Worm (Caenorhabditis elegans) whole organism, L4/young adult: Measurements from ENCODE around the gene ets-10.
"Not testable (repeated sequence)": the region's sequence is repeated elsewhere in the genome, so short reads cannot be mapped to it uniquely, and the experiment has no call there.

Source experiments
- W03F9.2 ChIP-seq: fragments of 150-350 bp; optimal IDR thresholded peaks from 2 replicates; lab custom pipeline; 2014; ENCODE audit warnings: missing biosample characterization, missing genetic modification characterization
- dao-5 ChIP-seq: sonication (generic microtip); optimal IDR thresholded peaks from 2 replicates; lab custom pipeline; 2016; ENCODE audit warnings: missing genotype, missing genetic modification characterization, moderate library complexity, missing compliant biosample characterization
- him-1 ChIP-seq: sonication (generic microtip); optimal IDR thresholded peaks from 2 replicates; lab custom pipeline; 2016; ENCODE audit warnings: missing genotype, missing genetic modification reagents, missing genetic modification characterization, missing compliant biosample characterization

The ets-10 gene

ce11 chrX:4297452-4297851, 13.5 kb downstream of the ets-10 start, which contains the start of gene paf-2:
paf-2 (minus strand) TSS chrX:4297741.
- TF ChIP-seq him-1 = no peak
- no peak for TF ChIP-seq dao-5 (tag; lab: Kevin White, UChicago)
- TF ChIP-seq W03F9.2 (tag; lab: Kevin White, UChicago) = no peak

DNA sequence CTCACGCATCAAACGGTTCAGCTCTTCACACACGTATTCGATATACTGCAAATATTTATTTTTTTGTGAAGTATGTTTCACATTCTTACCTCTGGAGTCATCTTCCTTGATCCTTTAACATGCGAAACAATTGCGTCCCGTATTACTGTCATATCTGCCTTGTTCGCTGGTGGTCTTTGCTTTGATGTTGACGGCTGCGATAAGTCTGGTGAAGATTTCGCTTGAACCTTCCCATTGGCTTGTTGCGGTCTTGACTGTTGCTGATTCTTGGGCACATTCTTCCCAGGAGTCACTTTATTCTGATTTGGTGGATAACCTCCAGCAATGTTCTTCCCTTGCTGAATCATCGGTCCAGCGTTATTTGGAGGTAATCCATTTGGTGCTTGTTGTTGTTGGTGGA, 19.2 kb downstream of the ets-10 start:
- TF ChIP-seq W03F9.2 (tag; lab: Kevin White, UChicago) (no peak), dao-5 (tag; lab: Kevin White, UChicago) (no peak), him-1 (no peak)

DNA sequence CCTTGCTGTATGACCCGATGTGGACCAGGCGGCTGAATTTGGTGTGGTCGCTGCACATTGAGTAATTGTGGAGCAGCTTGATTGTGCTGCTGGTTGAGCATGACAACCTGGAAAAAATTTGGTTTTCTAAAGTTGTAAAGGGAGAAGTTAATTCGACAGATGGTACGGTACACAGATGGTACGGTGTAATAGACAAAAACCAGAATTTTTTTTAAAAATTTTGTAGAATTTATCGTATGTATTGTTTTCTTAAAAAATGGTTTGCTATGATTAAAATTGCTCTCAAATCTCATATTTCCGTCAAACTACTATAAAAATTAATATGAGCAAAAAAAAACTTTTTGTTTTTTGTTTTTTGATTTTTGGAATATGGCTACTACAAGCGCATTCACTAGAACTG, 22.9 kb downstream of the ets-10 start, which contains the start of gene pqn-15:
Gene pqn-15 (minus strand): TSS at position 101 of the 400 bp plus-strand sequence.
- no peak for TF ChIP-seq him-1
- TF ChIP-seq dao-5 (tag; lab: Kevin White, UChicago) = no peak
- no peak for TF ChIP-seq W03F9.2 (tag; lab: Kevin White, UChicago)

DNA sequence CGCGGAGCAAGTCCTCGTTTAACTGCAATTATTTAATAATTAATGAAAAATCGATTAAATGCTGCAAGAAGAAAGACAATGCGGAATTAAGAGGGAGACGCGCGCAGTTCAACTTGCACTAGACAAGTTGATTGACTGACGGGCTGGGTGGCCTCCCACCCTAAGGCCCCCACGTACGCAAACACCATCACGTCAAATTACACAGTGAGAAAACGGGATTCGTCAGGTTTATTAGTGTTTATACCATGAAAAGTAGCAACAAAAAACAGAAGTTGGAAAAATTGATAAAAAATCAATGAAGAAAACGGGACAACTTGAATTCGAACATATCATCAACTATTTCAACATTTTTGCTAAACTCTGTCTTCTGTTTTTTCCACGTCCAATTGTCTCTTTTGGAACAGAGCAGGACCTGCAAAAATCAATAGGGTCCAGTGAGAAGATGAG, 23.6 kb downstream of the ets-10 start:
- no peak for TF ChIP-seq W03F9.2 (tag; lab: Kevin White, UChicago)
- TF ChIP-seq dao-5 (tag; lab: Kevin White, UChicago) = no peak
- no peak for TF ChIP-seq him-1

DNA sequence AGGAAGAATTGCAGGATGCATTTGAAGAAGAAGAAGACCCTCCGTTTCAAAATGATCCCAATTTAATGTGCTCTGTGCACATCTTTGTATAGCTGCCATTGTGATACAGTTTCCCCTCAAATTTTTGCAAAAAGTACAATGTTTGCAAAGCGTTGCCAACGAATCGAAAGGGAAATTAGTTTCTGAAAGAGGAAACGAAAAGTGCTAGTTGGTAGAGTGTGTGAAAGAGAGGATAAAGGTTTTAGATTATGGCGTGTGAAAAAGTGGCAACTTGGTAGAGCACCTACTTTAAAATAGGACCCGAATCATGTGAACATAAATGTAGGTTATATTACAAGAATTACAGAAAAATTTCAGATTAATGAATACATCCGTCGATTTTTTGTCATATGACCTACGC, 27.7 kb downstream of the ets-10 start, which contains the start of gene C52B9.8:
Gene C52B9.8 (minus strand): TSS at position 101 of the 400 bp plus-strand sequence.
- TF ChIP-seq him-1 = no peak
- TF ChIP-seq W03F9.2 (tag; lab: Kevin White, UChicago) = no peak
- no peak for TF ChIP-seq dao-5 (tag; lab: Kevin White, UChicago)

DNA sequence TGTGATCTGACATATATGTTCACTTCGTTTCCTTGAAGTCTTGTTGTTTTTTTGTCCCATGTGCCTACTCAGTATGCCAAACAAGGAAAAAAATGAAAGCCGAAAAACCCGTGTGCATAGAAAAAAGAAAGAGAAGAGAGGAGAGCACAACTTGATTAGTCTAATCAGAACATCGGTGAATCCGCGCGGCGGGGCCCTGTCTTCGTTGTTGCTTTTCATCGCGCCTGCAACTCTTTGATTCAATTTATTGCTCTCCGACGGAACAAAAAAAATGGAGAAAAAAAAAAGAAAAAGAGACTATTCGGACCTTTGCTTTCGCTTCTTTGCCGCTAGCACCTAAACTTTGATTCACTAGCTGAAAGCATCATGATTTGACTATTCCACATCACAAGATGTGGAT, 30.9 kb downstream of the ets-10 start:
- no peak for TF ChIP-seq W03F9.2 (tag; lab: Kevin White, UChicago)
- no peak for TF ChIP-seq him-1
- TF ChIP-seq dao-5 (tag; lab: Kevin White, UChicago) = no peak

- TF ChIP-seq him-1 (no peak), W03F9.2 (tag; lab: Kevin White, UChicago) (no peak), dao-5 (tag; lab: Kevin White, UChicago) (no peak)
These were observed 33.1 kb downstream of the ets-10 start for ce11 chrX:4317095-4317494.

ce11 chrX:4320563-4320962, 36.6 kb downstream of the ets-10 start, which contains the start of gene dop-6:
dop-6 (plus strand) TSS chrX:4320863.
- TF ChIP-seq him-1 (no peak), dao-5 (tag; lab: Kevin White, UChicago) (no peak), W03F9.2 (tag; lab: Kevin White, UChicago) (no peak)

DNA sequence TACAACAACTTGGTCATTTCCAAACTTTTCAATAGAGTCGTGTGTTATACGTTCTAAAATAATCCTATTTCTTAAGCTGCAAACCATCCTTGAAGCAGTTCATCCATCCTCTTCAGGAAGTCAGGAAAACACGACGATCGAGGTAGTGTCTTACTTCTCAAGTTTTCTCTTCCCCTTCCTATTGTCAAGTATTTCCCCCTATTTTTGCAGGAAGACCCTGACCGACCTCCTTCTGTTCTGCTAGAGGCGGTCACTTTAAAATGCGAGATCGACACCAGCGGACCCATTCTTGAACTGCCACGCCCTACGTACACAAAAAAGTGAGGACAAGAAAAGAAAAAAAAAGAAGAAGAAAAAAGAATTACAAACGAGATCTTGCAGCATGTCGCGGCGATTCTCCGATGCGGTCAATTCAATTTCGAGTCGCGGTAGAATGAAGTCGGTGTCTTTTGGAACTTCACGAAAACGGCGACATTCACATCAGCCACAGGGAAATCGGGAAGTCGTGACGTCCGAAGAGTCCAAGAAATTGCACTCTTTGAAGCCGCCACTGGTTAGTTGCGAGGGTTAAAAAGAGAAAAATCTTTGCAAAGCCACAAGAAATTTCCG, 39.0 kb downstream of the ets-10 start:
- TF ChIP-seq dao-5 (tag; lab: Kevin White, UChicago) (no peak), him-1 (no peak), W03F9.2 (tag; lab: Kevin White, UChicago) (no peak)

DNA sequence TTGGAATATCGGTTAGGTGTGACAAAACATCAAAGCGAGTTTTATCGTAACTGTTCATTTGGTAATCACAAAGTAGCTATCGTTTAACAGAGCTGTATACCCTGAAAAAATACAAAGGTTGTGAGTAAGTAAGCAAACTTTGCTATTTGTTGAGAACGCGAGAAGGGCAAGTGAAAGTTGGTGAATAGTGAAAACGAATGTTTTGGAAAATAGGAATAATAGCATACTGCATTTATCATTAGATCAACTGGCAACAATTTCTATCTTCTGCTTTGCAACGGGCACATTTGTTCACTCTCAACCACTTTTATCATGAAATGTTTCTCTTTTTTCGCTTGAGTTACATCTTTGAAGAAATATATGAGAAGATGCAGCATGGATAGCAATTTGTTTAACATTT, 44.8 kb downstream of the ets-10 start, which contains the start of gene C24A8.5:
Gene C24A8.5 (minus strand): TSS at position 101 of the 400 bp plus-strand sequence.
- no peak for TF ChIP-seq W03F9.2 (tag; lab: Kevin White, UChicago)

DNA sequence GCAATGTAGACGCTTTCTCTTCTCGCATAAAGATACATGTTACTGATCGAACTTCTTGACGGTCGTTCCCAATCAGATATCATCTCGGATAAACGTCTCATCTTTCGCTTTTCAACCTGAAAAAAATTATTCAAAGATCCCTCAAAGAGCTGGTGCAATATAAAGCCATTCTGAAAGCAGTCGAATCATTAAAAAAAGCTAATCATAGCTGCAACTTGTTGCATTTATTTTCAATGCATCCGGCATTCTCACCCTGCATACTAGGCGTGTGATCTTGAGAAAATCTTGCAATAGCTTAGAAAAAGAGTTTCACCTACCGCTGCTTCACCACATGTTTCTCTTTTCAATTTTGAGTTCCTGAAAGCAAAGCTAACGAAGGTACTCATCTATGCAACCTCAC, 48.3 kb downstream of the ets-10 start, which contains the start of gene C24A8.6:
Gene C24A8.6 (minus strand): TSS at position 101 of the 400 bp plus-strand sequence.
- not testable (repeated sequence) for TF ChIP-seq dao-5 (tag; lab: Kevin White, UChicago); him-1; W03F9.2 (tag; lab: Kevin White, UChicago)
